Worm (Caenorhabditis elegans): ENCODE measurements around the gene cdd-1.

The cdd-1 gene

DNA sequence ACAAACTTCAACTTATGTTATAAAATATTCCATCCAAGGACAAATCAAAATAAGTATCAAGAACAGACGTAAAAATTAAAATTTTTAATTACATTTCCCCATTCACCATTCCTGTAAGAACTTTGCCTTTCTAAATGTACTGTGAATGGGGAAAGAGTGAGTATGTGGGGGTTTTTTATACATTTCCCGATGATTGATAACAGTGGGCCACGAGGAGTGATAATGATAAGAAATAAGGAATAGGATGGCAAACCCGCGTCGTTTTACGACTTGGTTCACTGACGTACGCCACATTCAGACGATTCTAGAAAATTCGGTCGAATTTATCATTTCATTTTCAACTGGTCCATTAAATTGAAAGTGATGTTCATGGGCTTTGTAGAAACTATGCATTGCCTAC, at the start of gene cdd-1:
Gene cdd-1, minus strand, starts transcription at position 151 of the 400 bp plus-strand sequence.
- TF ChIP-seq hsf-1 (GFP tag; IDR thresholded peaks at IDR 0.05), result peak; percentile 71; the same call in 1 of the 2 replicates
- no peak for TF ChIP-seq sea-2 (GFP tag; IDR thresholded peaks at IDR 0.05)
- TF ChIP-seq madf-10 (tag; optimal IDR thresholded peaks at IDR 0.05), result peak; percentile 0
- TF ChIP-seq nhr-80 (tag; optimal IDR thresholded peaks at IDR 0.05), result peak; percentile 73
- no peak for TF ChIP-seq ceh-58 (GFP tag; IDR thresholded peaks at IDR 0.05)
- peak; percentile 50 for TF ChIP-seq lin-40 (tag; optimal IDR thresholded peaks at IDR 0.05)
- TF ChIP-seq D2030.7 (GFP tag; IDR thresholded peaks at IDR 0.05), result no peak
- peak; percentile 26 for TF ChIP-seq tbp1 (GFP tag; optimal IDR thresholded peaks at IDR 0.05)
- no peak for TF ChIP-seq F22D6.2 (tag; optimal IDR thresholded peaks at IDR 0.05)

DNA sequence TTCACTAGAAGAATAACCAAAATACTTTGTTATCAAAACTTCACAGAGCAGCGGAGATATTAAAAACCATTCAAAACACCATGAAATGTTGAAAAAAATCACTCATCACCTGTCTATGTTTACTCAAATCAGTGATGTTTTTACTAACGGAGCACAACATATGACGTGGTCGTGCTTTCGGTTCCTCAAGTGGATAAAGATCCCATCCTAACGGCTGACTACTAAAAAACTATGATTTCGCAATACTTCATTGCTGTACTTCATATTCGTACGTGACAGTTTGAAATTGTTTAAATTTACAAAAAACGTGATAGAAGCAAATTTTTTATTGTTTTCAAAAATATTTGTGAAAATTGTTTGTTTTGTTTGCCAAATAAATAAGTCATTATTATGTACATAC, 46.7 kb upstream of the cdd-1 start:
- TF ChIP-seq Y56A3A.18 (GFP tag; IDR thresholded peaks at IDR 0.05) (no peak), ztf-28 (GFP tag; IDR thresholded peaks at IDR 0.05) (no peak), tbx-9 (tag; optimal IDR thresholded peaks at IDR 0.05; ENCODE audit: borderline replicate concordance) (no peak), D2030.7 (GFP tag; IDR thresholded peaks at IDR 0.05) (no peak), F33H1.4 (GFP tag; IDR thresholded peaks at IDR 0.05) (no peak), ZK185.1 (tag; optimal IDR thresholded peaks at IDR 0.05; ENCODE audit: poor library complexity, severe bottlenecking) (no peak), K12H6.12 (tag; optimal IDR thresholded peaks at IDR 0.05) (peak; percentile 39), F22D6.2 (tag; optimal IDR thresholded peaks at IDR 0.05) (no peak), attf-5 (GFP tag; optimal IDR thresholded peaks at IDR 0.05) (no peak), nfyb-1 (GFP tag; IDR thresholded peaks at IDR 0.05) (0 out of 2 replicates have a peak, but pooled peaks have one; percentile 13), cebp-1 (GFP tag; IDR thresholded peaks at IDR 0.05) (peak; percentile 87), cebp-1 (tag; optimal IDR thresholded peaks at IDR 0.05) (peak; percentile 97), ceh-40 (GFP tag; IDR thresholded peaks at IDR 0.05) (no peak)

DNA sequence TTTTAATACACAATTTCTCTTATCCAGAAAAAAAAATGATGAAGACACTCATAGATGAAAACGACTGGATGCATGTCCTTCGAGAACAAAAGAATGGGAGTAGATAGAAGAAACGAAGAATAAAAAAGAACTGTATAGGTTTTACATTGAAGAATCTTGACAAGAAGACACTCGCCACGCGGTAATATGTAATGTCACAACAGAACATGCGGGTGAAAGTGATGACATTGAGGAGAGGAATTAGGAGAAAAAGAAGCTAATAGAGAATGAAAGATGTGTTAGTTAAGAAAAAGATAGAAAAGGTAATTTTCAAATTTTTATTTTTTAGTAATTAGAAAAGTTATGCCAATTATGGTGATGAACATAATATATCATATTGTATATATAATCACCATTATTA, 44.5 kb upstream of the cdd-1 start:
- no peak for TF ChIP-seq mel-28 (tag; optimal IDR thresholded peaks at IDR 0.05; ENCODE audit: borderline replicate concordance)
- no peak for TF ChIP-seq F22D6.2 (tag; optimal IDR thresholded peaks at IDR 0.05)
- no peak for TF ChIP-seq unc-62 (GFP tag; optimal IDR thresholded peaks at IDR 0.05)
- no peak for TF ChIP-seq pbrm-1 (GFP tag; IDR thresholded peaks at IDR 0.05)
- TF ChIP-seq aptf-3 (GFP tag; IDR thresholded peaks at IDR 0.05), result no peak
- TF ChIP-seq sptf-2 (GFP tag; optimal IDR thresholded peaks at IDR 0.05), result no peak
- TF ChIP-seq Y53G8AR.9 (GFP tag; conservative IDR thresholded peaks at IDR 0.05), result no peak
- TF ChIP-seq F49E8.2 (tag; optimal IDR thresholded peaks at IDR 0.05; ENCODE audit: insufficient read depth), result no peak
- no peak for TF ChIP-seq hmg-20 (GFP tag; IDR thresholded peaks at IDR 0.05)
- TF ChIP-seq tbx-9 (tag; optimal IDR thresholded peaks at IDR 0.05; ENCODE audit: borderline replicate concordance), result no peak
- TF ChIP-seq ztf-28 (GFP tag; IDR thresholded peaks at IDR 0.05), result no peak
- TF ChIP-seq mcd-1 (GFP tag; IDR thresholded peaks at IDR 0.05), result no peak
- no peak for TF ChIP-seq xnd-1 (tag; optimal IDR thresholded peaks at IDR 0.05)
- TF ChIP-seq atf-7 (tag; optimal IDR thresholded peaks at IDR 0.05), result no peak
- no peak for TF ChIP-seq Y56A3A.18 (GFP tag; IDR thresholded peaks at IDR 0.05)
- no peak for TF ChIP-seq lin-35 (GFP tag; optimal IDR thresholded peaks at IDR 0.05)
- no peak for TF ChIP-seq let-607 (tag; optimal IDR thresholded peaks at IDR 0.05)

DNA sequence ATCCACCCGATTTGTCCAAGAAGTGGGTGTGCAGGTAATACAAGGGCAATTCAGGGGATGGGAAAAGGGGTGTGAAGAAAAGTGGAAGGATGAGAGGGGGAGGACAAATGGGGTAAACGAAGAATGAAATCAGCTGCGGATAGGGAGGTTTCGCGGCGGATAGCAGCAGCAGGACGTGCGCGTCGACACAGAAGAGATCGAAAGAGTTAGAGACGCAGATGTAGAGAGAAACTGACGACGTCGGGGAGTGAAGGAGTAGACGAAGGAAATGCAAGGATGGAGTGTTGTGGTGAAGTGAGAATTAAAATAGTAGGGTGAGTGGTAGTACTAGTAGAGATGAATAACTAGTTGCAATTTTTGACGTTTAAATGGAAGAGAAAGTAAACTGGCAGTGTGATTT, 41.3 kb upstream of the cdd-1 start, which contains the start of gene M60.6:
Gene M60.6, minus strand, starts transcription at position 166 of the 400 bp plus-strand sequence.
- TF ChIP-seq hmg-1.2 (GFP tag; IDR thresholded peaks at IDR 0.05), result peak; percentile 42; the same call in 1 of the 2 replicates
- no peak for TF ChIP-seq madf-8 (GFP tag; conservative IDR thresholded peaks at IDR 0.05)
- TF ChIP-seq F37B4.10 (GFP tag; IDR thresholded peaks at IDR 0.05), result no peak
- no peak for TF ChIP-seq snpc-1.3 (tag; optimal IDR thresholded peaks at IDR 0.05; ENCODE audit: insufficient read depth)
- no peak for TF ChIP-seq cebp-1 (GFP tag; IDR thresholded peaks at IDR 0.05)
- peak; percentile 11 for TF ChIP-seq cebp-1 (tag; optimal IDR thresholded peaks at IDR 0.05)
- TF ChIP-seq aptf-3 (GFP tag; IDR thresholded peaks at IDR 0.05), result no peak
- peak; percentile 14 for TF ChIP-seq ceh-27 (GFP tag; optimal IDR thresholded peaks at IDR 0.05)
- no peak for TF ChIP-seq Y79H2A.3 (GFP tag; conservative IDR thresholded peaks at IDR 0.05)
- 0 out of 2 replicates have a peak, but pooled peaks have one; percentile 10 for TF ChIP-seq egrh-3 (GFP tag; IDR thresholded peaks at IDR 0.05)
- peak; percentile 73 for TF ChIP-seq zfh-2 (GFP tag; conservative IDR thresholded peaks at IDR 0.05)
- TF ChIP-seq mes-4 (tag; optimal IDR thresholded peaks at IDR 0.05), result no peak

Measured in whole organism, young adult.